Fruit fly (Drosophila melanogaster) whole organism, embryonic: ENCODE measurements around the gene CG16717.

ENCODE experiments used
- Ada2b ChIP-seq: fragments of 200-800 bp; sonication (Bioruptor generic); IDR thresholded peaks from 2 replicates; pipeline ENCODE4 v1.3.6; 2022; ENCODE audit warnings: missing biosample characterization, missing genetic modification characterization
- Atf-2 ChIP-seq: fragments of 200-800 bp; sonication (Bioruptor generic); optimal IDR thresholded peaks from 2 replicates; lab custom pipeline; 2016; ENCODE audit warnings: missing biosample characterization, missing genetic modification characterization
- B-H1 ChIP-seq: fragments of 200-800 bp; sonication (Bioruptor generic); IDR thresholded peaks from 3 replicates; pipeline ENCODE4 v1.3.6; 2022; ENCODE audit warnings: missing biosample characterization, missing genetic modification characterization
- BtbVII ChIP-seq: fragments of 200-800 bp; sonication (Bioruptor generic); optimal IDR thresholded peaks from 3 replicates; lab custom pipeline; 2017; ENCODE audit warnings: missing biosample characterization, mild to moderate bottlenecking, missing genetic modification characterization
- CG1024 ChIP-seq: fragments of 200-800 bp; sonication (Bioruptor generic); IDR thresholded peaks from 2 replicates; pipeline ENCODE4 v1.3.6; 2022; ENCODE audit warnings: missing biosample characterization, missing genetic modification characterization
- CG11247 ChIP-seq: fragments of 200-800 bp; sonication (Bioruptor generic); IDR thresholded peaks from 2 replicates; pipeline ENCODE4 v1.3.6; 2022; ENCODE audit warnings: missing biosample characterization, missing genetic modification characterization
- CG12659 ChIP-seq: fragments of 200-800 bp; sonication (Bioruptor generic); optimal IDR thresholded peaks from 3 replicates; lab custom pipeline; 2017; ENCODE audit warnings: mild to moderate bottlenecking, missing biosample characterization, missing genetic modification reagents, missing genetic modification characterization
- CG13296 ChIP-seq: fragments of 200-800 bp; sonication (Bioruptor generic); optimal IDR thresholded peaks from 3 replicates; lab custom pipeline; 2018; ENCODE audit warnings: missing biosample characterization, mild to moderate bottlenecking, missing genetic modification characterization
- CG13424 ChIP-seq: fragments of 200-800 bp; sonication (Bioruptor generic); optimal IDR thresholded peaks from 2 replicates; lab custom pipeline; 2019; ENCODE audit warnings: missing biosample characterization, mild to moderate bottlenecking, missing genetic modification characterization, moderate library complexity
- CG15073 ChIP-seq: fragments of 200-800 bp; sonication (Bioruptor generic); optimal IDR thresholded peaks from 2 replicates; lab custom pipeline; 2016; ENCODE audit warnings: missing biosample characterization, missing genetic modification characterization
- CG15514 ChIP-seq: fragments of 200-800 bp; sonication (Bioruptor generic); optimal IDR thresholded peaks from 3 replicates; lab custom pipeline; 2017; ENCODE audit warnings: missing biosample characterization, missing genetic modification characterization, mild to moderate bottlenecking, moderate library complexity, missing genetic modification reagents
- CG17385 ChIP-seq: fragments of 200-800 bp; sonication (Bioruptor generic); optimal IDR thresholded peaks from 3 replicates; lab custom pipeline; 2018; ENCODE audit warnings: missing biosample characterization, mild to moderate bottlenecking, missing genetic modification characterization
- CG1832 ChIP-seq: fragments of 200-800 bp; sonication (Bioruptor generic); optimal IDR thresholded peaks from 2 replicates; lab custom pipeline; 2017; ENCODE audit warnings: missing biosample characterization, mild to moderate bottlenecking, missing genetic modification characterization, inconsistent platforms
- CG2129 ChIP-seq: fragments of 200-800 bp; sonication (Bioruptor generic); IDR thresholded peaks from 2 replicates; pipeline ENCODE4 v1.3.6; 2022; ENCODE audit warnings: missing biosample characterization, missing genetic modification characterization; ENCODE audit not compliant: partially characterized antibody
- CG34376 ChIP-seq: fragments of 200-800 bp; sonication (Bioruptor generic); optimal IDR thresholded peaks from 2 replicates; lab custom pipeline; 2018; ENCODE audit warnings: missing biosample characterization, mild to moderate bottlenecking, missing genetic modification characterization
- CG4404 ChIP-seq: fragments of 200-800 bp; sonication (Bioruptor generic); IDR thresholded peaks from 2 replicates; pipeline ENCODE4 v1.3.6; 2022; ENCODE audit warnings: missing biosample characterization, missing genetic modification characterization
- CG6689 ChIP-seq: fragments of 200-800 bp; sonication (Bioruptor generic); IDR thresholded peaks from 2 replicates; pipeline ENCODE4 v1.3.6; 2022; ENCODE audit warnings: missing biosample characterization, missing genetic modification characterization
- CG7556 ChIP-seq: fragments of 200-800 bp; sonication (Bioruptor generic); optimal IDR thresholded peaks from 2 replicates; lab custom pipeline; 2017; ENCODE audit warnings: missing biosample characterization, mild to moderate bottlenecking, missing genetic modification characterization
- CG7928 ChIP-seq: fragments of 200-800 bp; sonication (Bioruptor generic); optimal IDR thresholded peaks from 2 replicates; lab custom pipeline; 2017; ENCODE audit warnings: missing biosample characterization, mild to moderate bottlenecking, missing genetic modification characterization
- CG9609 ChIP-seq: fragments of 200-800 bp; sonication (Bioruptor generic); optimal IDR thresholded peaks from 3 replicates; lab custom pipeline; 2016; ENCODE audit warnings: missing biosample characterization, missing genetic modification characterization
- CG9932 ChIP-seq: fragments of 200-800 bp; sonication (Bioruptor generic); IDR thresholded peaks from 2 replicates; pipeline ENCODE4 v1.3.6; 2022; ENCODE audit warnings: missing biosample characterization, missing genetic modification characterization
- Camta ChIP-seq: fragments of 200-800 bp; sonication (Bioruptor generic); optimal IDR thresholded peaks from 2 replicates; lab custom pipeline; 2016; ENCODE audit warnings: missing biosample characterization, missing genetic modification characterization
- Ets65A ChIP-seq: fragments of 200-800 bp; sonication (Bioruptor generic); peaks from one replicate; lab custom pipeline; 2016; ENCODE audit warnings: missing biosample characterization, missing genetic modification characterization
- GATAe ChIP-seq: fragments of 200-800 bp; sonication (Bioruptor generic); conservative IDR thresholded peaks from 2 replicates; pipeline ENCODE4 v1.3.6; 2022; ENCODE audit warnings: missing biosample characterization, missing genetic modification characterization
- Hmr ChIP-seq: fragments of 200-800 bp; sonication (Bioruptor generic); optimal IDR thresholded peaks from 3 replicates; lab custom pipeline; 2017; ENCODE audit warnings: mild to moderate bottlenecking, missing biosample characterization, missing genetic modification reagents, missing genetic modification characterization
- Hsf ChIP-seq: fragments of 200-800 bp; sonication (Bioruptor generic); optimal IDR thresholded peaks from 3 replicates; lab custom pipeline; 2016; ENCODE audit warnings: missing biosample characterization, missing genetic modification characterization
- Mad ChIP-seq: fragments of 200-800 bp; sonication (Bioruptor generic); optimal IDR thresholded peaks from 2 replicates; lab custom pipeline; 2016; ENCODE audit warnings: missing biosample characterization, missing genetic modification characterization
- Nf-YC ChIP-seq: fragments of 200-800 bp; optimal IDR thresholded peaks from 3 replicates; lab custom pipeline; 2019; ENCODE audit warnings: missing biosample characterization, mild to moderate bottlenecking, missing genetic modification characterization, moderate library complexity
- Optix ChIP-seq: fragments of 200-800 bp; sonication (Bioruptor generic); IDR thresholded peaks from 3 replicates; pipeline ENCODE4 v1.3.6; 2022; ENCODE audit warnings: missing biosample characterization, missing genetic modification characterization
- Ptx1 ChIP-seq: fragments of 200-800 bp; sonication (Bioruptor generic); IDR thresholded peaks from 2 replicates; pipeline ENCODE4 v1.3.6; 2022; ENCODE audit warnings: missing biosample characterization, missing genetic modification characterization
- Taf1 ChIP-seq: fragments of 200-800 bp; sonication (Bioruptor generic); IDR thresholded peaks from 2 replicates; pipeline ENCODE4 v1.3.6; 2022; ENCODE audit warnings: missing biosample characterization, missing genetic modification characterization
- Vsx1 ChIP-seq: fragments of 200-800 bp; sonication (Bioruptor generic); optimal IDR thresholded peaks from 2 replicates; lab custom pipeline; 2017; ENCODE audit warnings: missing biosample characterization, mild to moderate bottlenecking, missing genetic modification characterization, missing genetic modification reagents
- chn ChIP-seq: fragments of 200-800 bp; sonication (Bioruptor generic); optimal IDR thresholded peaks from 2 replicates; lab custom pipeline; 2016; ENCODE audit warnings: missing biosample characterization, missing genetic modification characterization
- dysf ChIP-seq: fragments of 200-800 bp; sonication (Bioruptor generic); IDR thresholded peaks from 3 replicates; pipeline ENCODE4 v1.3.6; 2022; ENCODE audit warnings: missing biosample characterization, missing genetic modification characterization
- emc ChIP-seq: fragments of 200-800 bp; sonication (Bioruptor generic); optimal IDR thresholded peaks from 2 replicates; lab custom pipeline; 2016; ENCODE audit warnings: missing biosample characterization, missing genetic modification characterization
- fd64A ChIP-seq: fragments of 200-800 bp; sonication (Bioruptor generic); optimal IDR thresholded peaks from 3 replicates; lab custom pipeline; 2018; ENCODE audit warnings: missing biosample characterization, mild to moderate bottlenecking, missing genetic modification characterization
- grau ChIP-seq: fragments of 200-800 bp; optimal IDR thresholded peaks from 3 replicates; lab custom pipeline; 2019; ENCODE audit warnings: missing biosample characterization, mild to moderate bottlenecking, missing genetic modification characterization, moderate library complexity
- lmd ChIP-seq: fragments of 200-800 bp; sonication (Bioruptor generic); IDR thresholded peaks from 2 replicates; pipeline ENCODE4 v1.3.6; 2022; ENCODE audit warnings: missing biosample characterization, missing genetic modification characterization
- lov ChIP-seq, 2 experiments: fragments of 200-800 bp in 1 of 2; fragments of >200 bp in 1 of 2; sonication (Bioruptor generic) in 1 of 2; IDR thresholded peaks in 1 of 2; optimal IDR thresholded peaks in 1 of 2; 2 replicates in 1 of 2; 3 replicates in 1 of 2; pipeline versions ENCODE4 v1.3.6 to Lab custom; 2017 to 2022; ENCODE audit warnings: missing biosample characterization in 1 of 2, missing genetic modification characterization in 1 of 2
- peb ChIP-seq: fragments of 200-800 bp; sonication (Bioruptor generic); IDR thresholded peaks from 2 replicates; pipeline ENCODE4 v1.3.6; 2022; ENCODE audit warnings: missing biosample characterization, missing genetic modification characterization
- pros ChIP-seq: fragments of 200-800 bp; sonication (Bioruptor generic); optimal IDR thresholded peaks from 3 replicates; lab custom pipeline; 2019; ENCODE audit warnings: missing biosample characterization, mild to moderate bottlenecking, missing genetic modification characterization, moderate library complexity
- run ChIP-seq: fragments of 200-800 bp; sonication (Bioruptor generic); optimal IDR thresholded peaks from 3 replicates; lab custom pipeline; 2018; ENCODE audit warnings: missing biosample characterization, mild to moderate bottlenecking, missing genetic modification characterization
- slbo ChIP-seq: fragments of 200-800 bp; sonication (Bioruptor generic); IDR thresholded peaks from 2 replicates; pipeline ENCODE4 v1.3.6; 2022; ENCODE audit warnings: missing biosample characterization, missing genetic modification characterization
- slou ChIP-seq: fragments of 200-800 bp; sonication (Bioruptor generic); optimal IDR thresholded peaks from 3 replicates; lab custom pipeline; 2016; ENCODE audit warnings: missing biosample characterization, missing genetic modification characterization
- so ChIP-seq: fragments of 200-800 bp; sonication (Bioruptor generic); IDR thresholded peaks from 3 replicates; pipeline ENCODE4 v1.3.6; 2022; ENCODE audit warnings: missing biosample characterization, missing genetic modification characterization
- tx ChIP-seq: fragments of 200-800 bp; sonication (Bioruptor generic); optimal IDR thresholded peaks from 2 replicates; lab custom pipeline; 2016; ENCODE audit warnings: missing biosample characterization, missing genetic modification characterization
- unc-4 ChIP-seq: fragments of 200-800 bp; sonication (Bioruptor generic); IDR thresholded peaks from 2 replicates; pipeline ENCODE4 v1.3.6; 2022; ENCODE audit warnings: missing biosample characterization, missing genetic modification characterization; ENCODE audit not compliant: partially characterized antibody
- unpg ChIP-seq: fragments of 200-800 bp; sonication (Bioruptor generic); optimal IDR thresholded peaks from 3 replicates; lab custom pipeline; 2018; ENCODE audit warnings: missing biosample characterization, mild to moderate bottlenecking, missing genetic modification characterization, moderate library complexity
- z ChIP-seq: fragments of 200-800 bp; sonication (Bioruptor generic); IDR thresholded peaks from 3 replicates; pipeline ENCODE4 v1.3.6; 2022; ENCODE audit warnings: missing biosample characterization, missing genetic modification characterization
- zen2 ChIP-seq: fragments of 200-800 bp; sonication (Bioruptor generic); IDR thresholded peaks from 3 replicates; pipeline ENCODE4 v1.3.6; 2022; ENCODE audit warnings: missing biosample characterization, missing genetic modification characterization; ENCODE audit not compliant: partially characterized antibody

Gene CG16717

DNA sequence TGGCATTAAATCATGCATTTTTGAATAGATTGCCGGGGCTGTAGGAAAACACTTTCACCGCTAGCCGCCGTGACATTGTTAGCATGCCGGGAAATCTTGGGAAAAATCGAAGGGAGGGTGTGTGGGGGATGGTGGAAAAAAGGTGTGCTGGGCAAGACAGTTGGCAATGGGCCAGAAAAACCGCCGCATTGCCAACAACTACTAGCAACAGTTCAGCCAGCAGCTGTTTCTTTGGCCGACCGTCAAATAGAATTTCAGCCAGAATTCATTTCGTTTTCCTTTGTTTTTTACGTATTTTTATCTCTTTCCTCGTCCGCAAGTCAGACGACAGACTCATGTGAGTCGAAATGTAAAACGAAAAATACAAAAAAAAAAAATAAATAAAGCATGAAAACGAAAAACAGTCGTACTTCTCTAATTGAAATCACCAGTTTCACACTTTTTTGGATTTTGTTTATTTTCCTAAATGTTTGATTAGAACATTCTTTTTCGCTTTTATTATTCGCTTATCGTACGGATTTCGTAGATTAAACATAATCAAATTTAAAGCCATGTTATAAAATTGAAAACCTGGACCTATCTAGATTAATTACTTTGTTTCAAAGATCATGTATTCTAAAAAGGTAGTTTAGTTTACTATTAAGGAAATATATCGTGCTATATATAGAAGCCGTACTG is 11.9 kb downstream of the CG16717 start (continued):
- TF ChIP-seq emc (GFP tag; lab: Kevin White, UChicago) = no peak
- TF ChIP-seq CG12659 (GFP tag; lab: Kevin White, UChicago) = peak; percentile 58
- peak; percentile 53 for TF ChIP-seq CG13424
- TF ChIP-seq pros (GFP tag; lab: Kevin White, UChicago) = no peak
- TF ChIP-seq Atf-2 (GFP tag; lab: Kevin White, UChicago) = no peak
- TF ChIP-seq CG7556 = no peak
- TF ChIP-seq CG4404 (GFP tag; lab: Robert Waterston, UW) = no peak
- TF ChIP-seq Vsx1 (GFP tag; lab: Kevin White, UChicago) = no peak
- TF ChIP-seq CG7928 (GFP tag; lab: Kevin White, UChicago) = no peak
- no peak for TF ChIP-seq unpg (GFP tag; lab: Kevin White, UChicago)
- TF ChIP-seq Ada2b (GFP tag; lab: Robert Waterston, UW) = 0 out of 2 replicates have a peak, but pooled peaks have one; percentile 26
- peak; percentile 13; the same call in 1 of the 2 replicates for TF ChIP-seq CG6689
- no peak for TF ChIP-seq Mad (GFP tag; lab: Kevin White, UChicago)
- peak; percentile 35 for TF ChIP-seq slbo (GFP tag; lab: Robert Waterston, UW)
- TF ChIP-seq Hsf (GFP tag; lab: Kevin White, UChicago) = peak; percentile 5
- no peak; the same call in 1 of the 2 replicates for TF ChIP-seq lmd (GFP tag; lab: Robert Waterston, UW)
- TF ChIP-seq B-H1 (GFP tag; lab: Robert Waterston, UW) = no peak
- TF ChIP-seq peb (GFP tag; lab: Robert Waterston, UW) = no peak
- no peak for TF ChIP-seq CG2129 (GFP tag; lab: Robert Waterston, UW)
- peak; percentile 50 for TF ChIP-seq CG13296 (GFP tag; lab: Kevin White, UChicago)
- TF ChIP-seq Nf-YC = peak; percentile 7
- no peak for TF ChIP-seq zen2 (GFP tag; lab: Robert Waterston, UW)
- peak; percentile 12 for TF ChIP-seq CG15514 (GFP tag; lab: Kevin White, UChicago)
- no peak for TF ChIP-seq CG34376 (GFP tag; lab: Kevin White, UChicago)
- no peak for TF ChIP-seq so (GFP tag; lab: Robert Waterston, UW)
- TF ChIP-seq Optix (GFP tag; lab: Robert Waterston, UW) = no peak
- peak; percentile 18 for TF ChIP-seq BtbVII (GFP tag; lab: Kevin White, UChicago)
- no peak for TF ChIP-seq CG15073 (GFP tag; lab: Kevin White, UChicago)
- no peak for TF ChIP-seq Ptx1
- TF ChIP-seq run (tag; lab: Kevin White, UChicago) = no peak
- no peak for TF ChIP-seq GATAe (GFP tag; lab: Robert Waterston, UW)
- peak; percentile 91 for TF ChIP-seq grau (tag; lab: Kevin White, UChicago)
- TF ChIP-seq Camta (GFP tag; lab: Kevin White, UChicago) = no peak
- no peak for TF ChIP-seq CG11247 (GFP tag; lab: Robert Waterston, UW)
- TF ChIP-seq dysf (GFP tag; lab: Robert Waterston, UW) = peak; percentile 40; the same call in 2 of the 3 replicates
- TF ChIP-seq Taf1 (GFP tag; lab: Robert Waterston, UW) = no peak
- TF ChIP-seq chn (GFP tag; lab: Kevin White, UChicago) = no peak
- TF ChIP-seq CG9609 (GFP tag; lab: Kevin White, UChicago) = no peak
- TF ChIP-seq slou (GFP tag; lab: Kevin White, UChicago) = no peak
- no peak for TF ChIP-seq lov (optimal IDR thresholded peaks at IDR 0.05; lab: Kevin White, UChicago)
- no peak for TF ChIP-seq lov (GFP tag; IDR thresholded peaks at IDR 0.05; lab: Robert Waterston, UW)
- peak; percentile 51 for TF ChIP-seq Hmr (GFP tag; lab: Kevin White, UChicago)
- TF ChIP-seq tx = no peak
- no peak for TF ChIP-seq CG1832 (GFP tag; lab: Kevin White, UChicago)
- TF ChIP-seq CG1024 (GFP tag; lab: Robert Waterston, UW) = no peak
- TF ChIP-seq fd64A (GFP tag; lab: Kevin White, UChicago) = no peak
- peak; percentile 48 for TF ChIP-seq CG17385 (GFP tag; lab: Kevin White, UChicago)
- TF ChIP-seq Ets65A (GFP tag; lab: Kevin White, UChicago) = no peak
- no peak for TF ChIP-seq z (GFP tag; lab: Robert Waterston, UW)
- TF ChIP-seq CG9932 (GFP tag; lab: Robert Waterston, UW) = peak; percentile 34; the same call in 1 of the 2 replicates
- TF ChIP-seq unc-4 (GFP tag; lab: Robert Waterston, UW) = no peak
